Fruit fly (Drosophila melanogaster): Measurements from ENCODE around the gene Acsx2.

dm6 chr3R:19778065-19778800 is at the start of gene Acsx2:
- no peak for TF ChIP-seq Myc (optimal IDR thresholded peaks at IDR 0.05)
- no peak for TF ChIP-seq ttk (optimal IDR thresholded peaks at IDR 0.05)
- TF ChIP-seq Sin3A (optimal IDR thresholded peaks at IDR 0.05) = no peak
- no peak for TF ChIP-seq psq (optimal IDR thresholded peaks at IDR 0.05)
- no peak for TF ChIP-seq h (optimal IDR thresholded peaks at IDR 0.05)

All from Kc167 (cell line).